Worm (Caenorhabditis elegans) whole organism, young adult: ENCODE data around the gene C44C10.5.
"Not testable (repeated sequence)": the region's sequence is repeated elsewhere in the genome, so short reads cannot be mapped to it uniquely, and the experiment has no call there.

Source experiments
- B0035.1 ChIP-seq: sonication (generic microtip); optimal IDR thresholded peaks from 2 replicates; lab custom pipeline; 2016; ENCODE audit warnings: missing genetic modification characterization, mild to moderate bottlenecking, missing compliant biosample characterization, missing genotype, missing genetic modification reagents
- B0261.1 ChIP-seq: sonication (generic microtip); optimal IDR thresholded peaks from 2 replicates; lab custom pipeline; 2016; ENCODE audit warnings: mild to moderate bottlenecking, missing genetic modification characterization, moderate library complexity, missing compliant biosample characterization
- B0336.3 ChIP-seq: fragments of 200-800 bp; sonication (Bioruptor generic); IDR thresholded peaks from 2 replicates; pipeline ENCODE4 v1.3.6; 2022; ENCODE audit warnings: missing genetic modification characterization, missing compliant biosample characterization
- F10E7.11 ChIP-seq: sonication (generic microtip); optimal IDR thresholded peaks from 2 replicates; lab custom pipeline; 2017; ENCODE audit warnings: mild to moderate bottlenecking, missing genetic modification characterization, moderate library complexity, missing compliant biosample characterization
- F22D6.2 ChIP-seq: sonication (generic microtip); optimal IDR thresholded peaks from 2 replicates; lab custom pipeline; 2016; ENCODE audit warnings: mild to moderate bottlenecking, missing genetic modification characterization, missing compliant biosample characterization
- F39B2.1 ChIP-seq: fragments of 200-800 bp; sonication (Bioruptor generic); IDR thresholded peaks from 2 replicates; pipeline ENCODE4 v1.3.6; 2022; ENCODE audit warnings: missing genetic modification reagents, missing genetic modification characterization, missing compliant biosample characterization
- F49E8.2 ChIP-seq: sonication (generic microtip); optimal IDR thresholded peaks from 3 replicates; lab custom pipeline; 2017; ENCODE audit warnings: missing genetic modification characterization, mild to moderate bottlenecking, missing compliant biosample characterization, antibody characterized with exemption, moderate library complexity; ENCODE audit not compliant: insufficient read depth
- F52B5.7 ChIP-seq: sonication (generic microtip); optimal IDR thresholded peaks from 2 replicates; lab custom pipeline; 2016; ENCODE audit warnings: mild to moderate bottlenecking, missing genetic modification characterization, missing compliant biosample characterization
- K11D2.4 ChIP-seq: fragments of 200-800 bp; sonication (Bioruptor generic); IDR thresholded peaks from 2 replicates; pipeline ENCODE4 v1.3.6; 2022; ENCODE audit warnings: missing genetic modification reagents, missing genetic modification characterization, missing compliant biosample characterization
- K12H6.12 ChIP-seq: fragments of 200-800 bp; sonication (Bioruptor generic); optimal IDR thresholded peaks from 2 replicates; lab custom pipeline; 2018; ENCODE audit warnings: mild to moderate bottlenecking, missing genetic modification characterization, missing compliant biosample characterization
- Y67H2A.10 ChIP-seq: fragments of 200-800 bp; sonication (Bioruptor generic); conservative IDR thresholded peaks from 2 replicates; pipeline ENCODE4 v1.3.6; 2022; ENCODE audit warnings: missing genetic modification reagents, missing genetic modification characterization, missing compliant biosample characterization
- athp-1 ChIP-seq: sonication (generic microtip); optimal IDR thresholded peaks from 2 replicates; lab custom pipeline; 2017; ENCODE audit warnings: mild to moderate bottlenecking, missing genetic modification characterization, missing compliant biosample characterization
- attf-5 ChIP-seq: fragments of 200-800 bp; sonication (Bioruptor generic); optimal IDR thresholded peaks from 2 replicates; lab custom pipeline; 2018; ENCODE audit warnings: mild to moderate bottlenecking, missing genetic modification characterization, missing compliant biosample characterization
- bed-1 ChIP-seq: fragments of 200-800 bp; sonication (Bioruptor generic); IDR thresholded peaks from 2 replicates; pipeline ENCODE4 v1.3.6; 2022; ENCODE audit warnings: missing genetic modification reagents, missing genetic modification characterization, missing compliant biosample characterization
- cebp-2 ChIP-seq: fragments of 200-800 bp; sonication (Bioruptor generic); IDR thresholded peaks from 2 replicates; pipeline ENCODE4 v1.3.6; 2022; ENCODE audit warnings: missing genetic modification characterization, missing compliant biosample characterization
- ceh-27 ChIP-seq: fragments of 200-800 bp; sonication (Bioruptor generic); optimal IDR thresholded peaks from 2 replicates; lab custom pipeline; 2018; ENCODE audit warnings: mild to moderate bottlenecking, missing genetic modification characterization, moderate library complexity, missing compliant biosample characterization
- ceh-91 ChIP-seq: fragments of 200-800 bp; sonication (Bioruptor generic); IDR thresholded peaks from 2 replicates; pipeline ENCODE4 v1.3.6; 2022; ENCODE audit warnings: missing genetic modification reagents, missing genetic modification characterization, missing compliant biosample characterization
- dox-1 ChIP-seq: fragments of 200-800 bp; sonication (Bioruptor generic); IDR thresholded peaks from 2 replicates; pipeline ENCODE4 v1.3.6; 2022; ENCODE audit warnings: missing genetic modification reagents, missing genetic modification characterization, missing compliant biosample characterization
- egl-44 ChIP-seq: fragments of 200-800 bp; sonication (Bioruptor generic); IDR thresholded peaks from 2 replicates; pipeline ENCODE4 v1.3.6; 2022; ENCODE audit warnings: missing genetic modification reagents, missing genetic modification characterization, missing compliant biosample characterization
- egrh-3 ChIP-seq: fragments of 200-800 bp; sonication (Bioruptor generic); IDR thresholded peaks from 2 replicates; pipeline ENCODE4 v1.3.6; 2022; ENCODE audit warnings: missing genetic modification reagents, missing genetic modification characterization, missing compliant biosample characterization
- fkh-3 ChIP-seq: sonication (generic microtip); optimal IDR thresholded peaks from 2 replicates; lab custom pipeline; 2016; ENCODE audit warnings: mild to moderate bottlenecking, missing genetic modification characterization, missing compliant biosample characterization
- gei-17 ChIP-seq: fragments of 200-800 bp; sonication (Bioruptor generic); optimal IDR thresholded peaks from 2 replicates; lab custom pipeline; 2018; ENCODE audit warnings: mild to moderate bottlenecking, missing genetic modification characterization, missing compliant biosample characterization
- hlh-12 ChIP-seq: sonication (generic microtip); optimal IDR thresholded peaks from 2 replicates; lab custom pipeline; 2016; ENCODE audit warnings: missing genetic modification characterization, missing compliant biosample characterization
- hlh-26 ChIP-seq: fragments of 200-800 bp; sonication (Bioruptor generic); conservative IDR thresholded peaks from 2 replicates; pipeline ENCODE4 v1.3.6; 2022; ENCODE audit warnings: missing genetic modification reagents, missing genetic modification characterization, missing compliant biosample characterization
- hmg-1.2 ChIP-seq: fragments of 200-800 bp; sonication (Bioruptor generic); IDR thresholded peaks from 2 replicates; pipeline ENCODE4 v1.3.6; 2022; ENCODE audit warnings: missing genetic modification reagents, missing genetic modification characterization, missing compliant biosample characterization
- hsf-1 ChIP-seq: fragments of 200-800 bp; sonication (Bioruptor generic); IDR thresholded peaks from 2 replicates; pipeline ENCODE4 v1.3.6; 2022; ENCODE audit warnings: missing genetic modification reagents, missing genetic modification characterization, missing compliant biosample characterization
- lin-40 ChIP-seq: sonication (generic microtip); optimal IDR thresholded peaks from 2 replicates; lab custom pipeline; 2016; ENCODE audit warnings: missing genetic modification characterization, mild to moderate bottlenecking, missing compliant biosample characterization, missing genotype, missing genetic modification reagents
- lir-1 ChIP-seq: fragments of 200-800 bp; sonication (Bioruptor generic); conservative IDR thresholded peaks from 2 replicates; pipeline ENCODE4 v1.3.6; 2022; ENCODE audit warnings: missing genetic modification reagents, missing genetic modification characterization, missing compliant biosample characterization
- madf-3 ChIP-seq: fragments of 200-800 bp; sonication (Bioruptor generic); IDR thresholded peaks from 2 replicates; pipeline ENCODE4 v1.3.6; 2022; ENCODE audit warnings: missing genetic modification reagents, missing genetic modification characterization, missing compliant biosample characterization
- mcd-1 ChIP-seq: fragments of 200-800 bp; sonication (Bioruptor generic); IDR thresholded peaks from 2 replicates; pipeline ENCODE4 v1.3.6; 2022; ENCODE audit warnings: missing genetic modification reagents, missing genetic modification characterization, missing compliant biosample characterization
- rec-8 ChIP-seq, 2 experiments: sonication (generic microtip); optimal IDR thresholded peaks; 2 replicates each; lab custom pipeline; 2016; ENCODE audit warnings: mild to moderate bottlenecking in 2 of 2, missing genetic modification characterization in 2 of 2, missing genetic modification reagents in 2 of 2, missing genotype in 2 of 2, missing biosample characterization in 1 of 2, missing compliant biosample characterization in 1 of 2, moderate library complexity in 1 of 2
- repo-1 ChIP-seq: sonication (generic microtip); optimal IDR thresholded peaks from 2 replicates; lab custom pipeline; 2017; ENCODE audit warnings: mild to moderate bottlenecking, missing genetic modification characterization, missing compliant biosample characterization
- snpc-3.4 ChIP-seq: sonication (generic microtip); optimal IDR thresholded peaks from 2 replicates; lab custom pipeline; 2017; ENCODE audit warnings: missing genetic modification characterization, mild to moderate bottlenecking, missing compliant biosample characterization, antibody characterized with exemption, moderate library complexity, missing genotype, missing genetic modification reagents
- snpc-4 ChIP-seq, 5 experiments: fragments of 150-350 bp in 1 of 5; sonication (generic microtip) in 4 of 5; optimal IDR thresholded peaks; 2 replicates each; lab custom pipeline; 2014 to 2018; ENCODE audit warnings: missing genetic modification characterization in 5 of 5, missing biosample characterization in 3 of 5, antibody characterized with exemption in 2 of 5, mild to moderate bottlenecking in 2 of 5, missing compliant biosample characterization in 2 of 5, missing genotype in 2 of 5, moderate library complexity in 2 of 5, missing genetic modification reagents in 1 of 5
- somi-1 ChIP-seq: fragments of 200-800 bp; sonication (Bioruptor generic); optimal IDR thresholded peaks from 2 replicates; lab custom pipeline; 2018; ENCODE audit warnings: mild to moderate bottlenecking, missing genetic modification characterization, missing compliant biosample characterization
- sptf-2 ChIP-seq: fragments of 200-800 bp; sonication (Bioruptor generic); optimal IDR thresholded peaks from 2 replicates; lab custom pipeline; 2018; ENCODE audit warnings: mild to moderate bottlenecking, missing genetic modification characterization, missing compliant biosample characterization
- tlf-1 ChIP-seq: fragments of 200-800 bp; sonication (Bioruptor generic); optimal IDR thresholded peaks from 2 replicates; lab custom pipeline; 2018; ENCODE audit warnings: mild to moderate bottlenecking, missing genetic modification characterization, missing compliant biosample characterization
- unc-62 ChIP-seq: fragments of 150-350 bp; optimal IDR thresholded peaks from 2 replicates; lab custom pipeline; 2014; ENCODE audit warnings: missing biosample characterization, missing genetic modification reagents, missing genetic modification characterization
- xnd-1 ChIP-seq: sonication (generic microtip); optimal IDR thresholded peaks from 2 replicates; lab custom pipeline; 2016; ENCODE audit warnings: missing genotype, missing genetic modification reagents, missing genetic modification characterization, missing compliant biosample characterization
- zfh-2 ChIP-seq: fragments of 200-800 bp; sonication (Bioruptor generic); conservative IDR thresholded peaks from 2 replicates; pipeline ENCODE4 v1.3.6; 2022; ENCODE audit warnings: missing genetic modification reagents, missing genetic modification characterization, missing compliant biosample characterization
- ztf-26 ChIP-seq: sonication (generic microtip); optimal IDR thresholded peaks from 2 replicates; lab custom pipeline; 2017; ENCODE audit warnings: missing genetic modification characterization, missing compliant biosample characterization
- ztf-3 ChIP-seq: fragments of 200-800 bp; sonication (Bioruptor generic); optimal IDR thresholded peaks from 2 replicates; lab custom pipeline; 2018; ENCODE audit warnings: mild to moderate bottlenecking, missing genetic modification characterization, missing compliant biosample characterization

C44C10.5 gene

ce11 chrX:11690014-11690591 is at the start of gene C44C10.5, which contains the start of gene C44C10.10:
TSS of gene C44C10.5 (plus strand) at chrX:11690541.
TSS of gene C44C10.10 (plus strand) at chrX:11690314.
- TF ChIP-seq unc-62 (GFP tag; lab: Kevin White, UChicago) (no peak), hsf-1 (GFP tag; lab: Robert Waterston, UW) (no peak), snpc-3.4 (tag; lab: Kevin White, UChicago) (no peak), hlh-12 (tag; lab: Kevin White, UChicago) (no peak), cebp-2 (no peak), K12H6.12 (tag; lab: Kevin White, UChicago) (no peak), F49E8.2 (tag; lab: Kevin White, UChicago) (no peak), zfh-2 (no peak)

- no peak for TF ChIP-seq bed-1 (GFP tag; lab: Robert Waterston, UW)
- no peak for TF ChIP-seq F39B2.1
- TF ChIP-seq B0336.3 (GFP tag; lab: Robert Waterston, UW) = no peak
- TF ChIP-seq madf-3 (GFP tag; lab: Robert Waterston, UW) = no peak
- TF ChIP-seq sptf-2 = no peak
- TF ChIP-seq F49E8.2 (tag; lab: Kevin White, UChicago) = no peak
- TF ChIP-seq lir-1 (GFP tag; lab: Robert Waterston, UW) = no peak
- no peak for TF ChIP-seq hmg-1.2 (GFP tag; lab: Robert Waterston, UW)
- no peak for TF ChIP-seq dox-1
- TF ChIP-seq cebp-2 = no peak
- TF ChIP-seq hlh-26 (GFP tag; lab: Robert Waterston, UW) = no peak
- no peak for TF ChIP-seq tlf-1
- TF ChIP-seq ceh-91 (GFP tag; lab: Robert Waterston, UW) = no peak
- TF ChIP-seq xnd-1 (tag; lab: Kevin White, UChicago) = no peak
- no peak for TF ChIP-seq F22D6.2 (tag; lab: Kevin White, UChicago)
- no peak for TF ChIP-seq ztf-3 (GFP tag; lab: Kevin White, UChicago)
- TF ChIP-seq rec-8 (tag; optimal IDR thresholded peaks at IDR 0.05; lab: Kevin White, UChicago) = no peak
- no peak for TF ChIP-seq ceh-27 (GFP tag; lab: Kevin White, UChicago)
- TF ChIP-seq snpc-3.4 (tag; lab: Kevin White, UChicago) = no peak
- no peak for TF ChIP-seq Y67H2A.10 (GFP tag; lab: Robert Waterston, UW)
- TF ChIP-seq, all 124 proteins: peak for 0
Observed at ce11 chrX:11641562-11641961, 48.8 kb upstream of the C44C10.5 start.

- 0 out of 2 replicates have a peak, but pooled peaks have one; percentile 50 for TF ChIP-seq egl-44 (GFP tag; lab: Robert Waterston, UW)
- TF ChIP-seq ztf-3 (GFP tag; lab: Kevin White, UChicago) = peak; percentile 100
- peak; percentile 89 for TF ChIP-seq egrh-3 (GFP tag; lab: Robert Waterston, UW)
- peak; percentile 97 for TF ChIP-seq lir-1 (GFP tag; lab: Robert Waterston, UW)
- peak; percentile 90 for TF ChIP-seq somi-1 (GFP tag; lab: Kevin White, UChicago)
- peak; percentile 60 for TF ChIP-seq F52B5.7 (tag; lab: Kevin White, UChicago)
- peak; percentile 29 for TF ChIP-seq B0261.1
- TF ChIP-seq B0336.3 (GFP tag; lab: Robert Waterston, UW) = peak; percentile 74
- TF ChIP-seq snpc-4 (GFP tag; optimal IDR thresholded peaks at IDR 0.05; lab: Kevin White, UChicago) = not testable (repeated sequence)
- TF ChIP-seq snpc-4 (tag; optimal IDR thresholded peaks at IDR 0.05; lab: Kevin White, UChicago) = peak in 2 of 4 experiments; percentile 19 to 36
- TF ChIP-seq athp-1 (tag; lab: Kevin White, UChicago) = peak; percentile 63
- TF ChIP-seq dox-1 = peak; percentile 85; the same call in 1 of the 2 replicates
- peak; percentile 34 for TF ChIP-seq fkh-3 (tag; lab: Kevin White, UChicago)
- TF ChIP-seq K11D2.4 = peak; percentile 53; the same call in 1 of the 2 replicates
- TF ChIP-seq tlf-1 = peak; percentile 57
- peak; percentile 96 for TF ChIP-seq ceh-27 (GFP tag; lab: Kevin White, UChicago)
- peak; percentile 98 for TF ChIP-seq K12H6.12 (tag; lab: Kevin White, UChicago)
- TF ChIP-seq F10E7.11 (tag; lab: Kevin White, UChicago) = peak; percentile 64
- peak; percentile 64 for TF ChIP-seq repo-1 (tag; lab: Kevin White, UChicago)
- TF ChIP-seq gei-17 = peak; percentile 56
- peak; percentile 20 for TF ChIP-seq B0035.1 (tag; lab: Kevin White, UChicago)
- peak; percentile 91 for TF ChIP-seq ztf-26 (tag; lab: Kevin White, UChicago)
- TF ChIP-seq lin-40 = peak; percentile 77
- peak; percentile 67 for TF ChIP-seq attf-5
- TF ChIP-seq zfh-2 = peak; percentile 84
- TF ChIP-seq mcd-1 (GFP tag; lab: Robert Waterston, UW) = peak; percentile 37; the same call in 1 of the 2 replicates
Observed at ce11 chrX:11643767-11644235, 46.5 kb upstream of the C44C10.5 start, which contains the start of gene sto-4. TSS of gene sto-4 (plus strand) at chrX:11644126.
